Worm (Caenorhabditis elegans) whole organism, late embryonic: ENCODE results near the gene K02F3.9.

Experiments used
- C08G9.2 ChIP-seq: sonication (generic microtip); optimal IDR thresholded peaks from 2 replicates; lab custom pipeline; 2016; ENCODE audit warnings: mild to moderate bottlenecking, missing genetic modification characterization, moderate library complexity, missing compliant biosample characterization
- Y22D7AL.16 ChIP-seq: sonication (generic microtip); optimal IDR thresholded peaks from 2 replicates; lab custom pipeline; 2016; ENCODE audit warnings: missing genetic modification characterization, missing compliant biosample characterization
- ama-1 ChIP-seq: fragments of 150-350 bp; optimal IDR thresholded peaks from 2 replicates; lab custom pipeline; 2014
- ceh-22 ChIP-seq: sonication (generic microtip); optimal IDR thresholded peaks from 2 replicates; lab custom pipeline; 2017; ENCODE audit warnings: missing biosample characterization, missing genetic modification characterization
- ceh-31 ChIP-seq: sonication (generic microtip); optimal IDR thresholded peaks from 2 replicates; lab custom pipeline; 2016; ENCODE audit warnings: missing genetic modification characterization, missing compliant biosample characterization
- ceh-9 ChIP-seq: sonication (generic microtip); optimal IDR thresholded peaks from 2 replicates; lab custom pipeline; 2016; ENCODE audit warnings: mild to moderate bottlenecking, missing genetic modification characterization, inconsistent platforms, missing compliant biosample characterization
- eyg-1 ChIP-seq: sonication (generic microtip); optimal IDR thresholded peaks from 2 replicates; lab custom pipeline; 2016; ENCODE audit warnings: missing genotype, missing genetic modification characterization, missing compliant biosample characterization
- hlh-30 ChIP-seq: sonication (generic microtip); optimal IDR thresholded peaks from 2 replicates; lab custom pipeline; 2017; ENCODE audit warnings: antibody characterized with exemption, missing genetic modification characterization, missing compliant biosample characterization; ENCODE audit not compliant: insufficient read depth
- madf-2 ChIP-seq: sonication (generic microtip); optimal IDR thresholded peaks from 2 replicates; lab custom pipeline; 2017; ENCODE audit warnings: missing genetic modification characterization, missing compliant biosample characterization
- nfya-1 ChIP-seq: sonication (generic microtip); optimal IDR thresholded peaks from 2 replicates; lab custom pipeline; 2017; ENCODE audit warnings: missing genetic modification characterization, mild to moderate bottlenecking, missing compliant biosample characterization, antibody characterized with exemption, moderate library complexity
- pha-4 ChIP-seq: fragments of 150-350 bp; optimal IDR thresholded peaks from 2 replicates; lab custom pipeline; 2018; ENCODE audit warnings: missing biosample characterization, missing genetic modification reagents, missing genetic modification characterization
- rnt-1 ChIP-seq: sonication (generic microtip); optimal IDR thresholded peaks from 2 replicates; lab custom pipeline; 2016; ENCODE audit warnings: missing genetic modification characterization, missing compliant biosample characterization
- unc-55 ChIP-seq: sonication (generic microtip); optimal IDR thresholded peaks from 2 replicates; lab custom pipeline; 2017; ENCODE audit warnings: missing biosample characterization, missing genetic modification reagents, missing genetic modification characterization

- TF ChIP-seq Y22D7AL.16 (no peak), C08G9.2 (no peak), ama-1 (lab: Kevin White, UChicago) (no peak), eyg-1 (tag; lab: Kevin White, UChicago) (no peak), pha-4 (tag; lab: Kevin White, UChicago) (no peak), ceh-22 (tag; lab: Kevin White, UChicago) (no peak), madf-2 (tag; lab: Kevin White, UChicago) (no peak), unc-55 (no peak), hlh-30 (tag; lab: Kevin White, UChicago) (no peak), nfya-1 (no peak), ceh-9 (no peak), rnt-1 (tag; lab: Kevin White, UChicago) (no peak), ceh-31 (no peak)
These were observed 8.2 kb downstream of the K02F3.9 start, which contains the start of gene zip-2 for ce11 chrIII:832855-833504.
